Worm (Caenorhabditis elegans): Measurements from ENCODE around the gene uso-1.

DNA sequence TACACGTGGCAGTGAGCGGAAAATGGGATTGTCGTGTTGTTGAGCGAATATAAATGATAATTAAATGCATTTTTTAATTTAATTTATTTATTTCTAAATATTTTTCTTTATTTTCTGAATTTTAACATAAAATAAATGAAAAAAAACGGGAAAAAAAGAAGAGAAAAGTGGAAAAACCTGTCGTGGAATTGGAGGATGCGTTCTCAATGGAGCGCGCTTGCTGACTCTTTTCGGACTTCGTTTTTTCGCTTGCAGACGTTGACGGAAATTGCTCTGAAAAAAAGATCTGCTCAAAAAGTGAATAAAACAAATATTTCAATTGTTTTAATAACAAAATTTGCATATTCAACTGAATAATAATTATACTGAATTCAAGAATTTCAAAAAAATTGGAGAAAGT, 1.1 kb downstream of the uso-1 start:
- TF ChIP-seq T22C8.4 (GFP tag; IDR thresholded peaks at IDR 0.05) (no peak), med-1 (GFP tag; optimal IDR thresholded peaks at IDR 0.05; ENCODE audit: insufficient read depth) (no peak), klf-2 (GFP tag; conservative IDR thresholded peaks at IDR 0.05) (no peak), cog-1 (tag; optimal IDR thresholded peaks at IDR 0.05) (no peak), tab-1 (GFP tag; IDR thresholded peaks at IDR 0.05) (no peak), ref-1 (GFP tag; conservative IDR thresholded peaks at IDR 0.05) (no peak)
